Fruit fly (Drosophila melanogaster): ENCODE measurements around the gene CG34134.

The CG34134 gene

dm6 chr2L:8157166-8157565 is 33.4 kb downstream of the CG34134 start:
- TF ChIP-seq CG8301 (tag; optimal IDR thresholded peaks at IDR 0.05) (no peak), CG4496 (GFP tag; IDR thresholded peaks at IDR 0.05) (no peak), gl (tag; optimal IDR thresholded peaks at IDR 0.05) (no peak), CG12605 (GFP tag; IDR thresholded peaks at IDR 0.05) (no peak), Ets98B (GFP tag; IDR thresholded peaks at IDR 0.05) (no peak), CG10348 (GFP tag; IDR thresholded peaks at IDR 0.05) (no peak), CG34367 (tag; optimal IDR thresholded peaks at IDR 0.05) (no peak)

- TF ChIP-seq gl (tag; optimal IDR thresholded peaks at IDR 0.05), result peak; percentile 12
- TF ChIP-seq CG13204 (GFP tag; optimal IDR thresholded peaks at IDR 0.05), result no peak
- TF ChIP-seq CG14655 (GFP tag; optimal IDR thresholded peaks at IDR 0.05), result peak; percentile 65
- peak; percentile 73 for TF ChIP-seq fd96Ca (GFP tag; IDR thresholded peaks at IDR 0.05)
- TF ChIP-seq CG12605 (GFP tag; IDR thresholded peaks at IDR 0.05), result peak; percentile 68; the same call in 1 of the 2 replicates
- TF ChIP-seq CG32121 (GFP tag; IDR thresholded peaks at IDR 0.05), result peak; percentile 77
- TF ChIP-seq D1 (tag; optimal IDR thresholded peaks at IDR 0.05), result no peak
- peak; percentile 57 for TF ChIP-seq CG17806 (tag; optimal IDR thresholded peaks at IDR 0.05)
- no peak for TF ChIP-seq EcR (GFP tag; optimal IDR thresholded peaks at IDR 0.05)
- peak; percentile 81 for TF ChIP-seq CG4496 (GFP tag; IDR thresholded peaks at IDR 0.05)
- TF ChIP-seq CG34367 (tag; optimal IDR thresholded peaks at IDR 0.05), result peak; percentile 30
- peak; percentile 59 for TF ChIP-seq CG8301 (tag; optimal IDR thresholded peaks at IDR 0.05)
- peak; percentile 63 for TF ChIP-seq Pif1A (GFP tag; optimal IDR thresholded peaks at IDR 0.05)
- TF ChIP-seq Ets98B (GFP tag; IDR thresholded peaks at IDR 0.05), result peak; percentile 64; the same call in 1 of the 2 replicates
- peak; percentile 39 for TF ChIP-seq CG9948 (tag; optimal IDR thresholded peaks at IDR 0.05)
- TF ChIP-seq CG15710 (tag; optimal IDR thresholded peaks at IDR 0.05), result peak; percentile 52
- TF ChIP-seq rn (GFP tag; IDR thresholded peaks at IDR 0.05), result 0 out of 2 replicates have a peak, but pooled peaks have one; percentile 43
- peak; percentile 54 for TF ChIP-seq CG8159 (tag; optimal IDR thresholded peaks at IDR 0.05)
- peak; percentile 47 for TF ChIP-seq Snoo (tag; optimal IDR thresholded peaks at IDR 0.05)
- TF ChIP-seq Pif1B (GFP tag; optimal IDR thresholded peaks at IDR 0.05), result peak; percentile 49
- no peak for TF ChIP-seq CG10348 (GFP tag; IDR thresholded peaks at IDR 0.05)
Measured at dm6 chr2L:8156682-8157081, 33.9 kb downstream of the CG34134 start.

- TF ChIP-seq CG14655 (GFP tag; optimal IDR thresholded peaks at IDR 0.05) (peak; percentile 21), EcR (GFP tag; optimal IDR thresholded peaks at IDR 0.05) (peak; percentile 39), Pif1B (GFP tag; optimal IDR thresholded peaks at IDR 0.05) (no peak), Pif1A (GFP tag; optimal IDR thresholded peaks at IDR 0.05) (peak; percentile 18)
Measured at dm6 chr2L:8148514-8149085, 42.0 kb downstream of the CG34134 start.

dm6 chr2L:8146994-8147661 is 43.5 kb downstream of the CG34134 start, which contains the start of gene CG31606:
CG31606 (plus strand) TSS chr2L:8147611.
- TF ChIP-seq CG17806 (tag; optimal IDR thresholded peaks at IDR 0.05) (no peak), CG32121 (GFP tag; IDR thresholded peaks at IDR 0.05) (no peak), CG8301 (tag; optimal IDR thresholded peaks at IDR 0.05) (peak; percentile 26), EcR (GFP tag; optimal IDR thresholded peaks at IDR 0.05) (peak; percentile 50), fd96Ca (GFP tag; IDR thresholded peaks at IDR 0.05) (no peak), CG14655 (GFP tag; optimal IDR thresholded peaks at IDR 0.05) (peak; percentile 42), Snoo (tag; optimal IDR thresholded peaks at IDR 0.05) (no peak), gl (tag; optimal IDR thresholded peaks at IDR 0.05) (no peak)

- TF ChIP-seq CG34367 (tag; optimal IDR thresholded peaks at IDR 0.05) (no peak), D1 (tag; optimal IDR thresholded peaks at IDR 0.05) (no peak), Pif1B (GFP tag; optimal IDR thresholded peaks at IDR 0.05) (no peak), CG13204 (GFP tag; optimal IDR thresholded peaks at IDR 0.05) (no peak), CG12605 (GFP tag; IDR thresholded peaks at IDR 0.05) (no peak)
Measured at dm6 chr2L:8145067-8145808, 45.3 kb downstream of the CG34134 start, which contains the start of the genes CG42763 and CG43394. CG42763 (minus strand) TSS chr2L:8145107. CG43394 (plus strand) TSS chr2L:8145758.

dm6 chr2L:8143947-8144346 is 46.6 kb downstream of the CG34134 start, which contains the start of gene CG42762:
CG42762 (minus strand) TSS chr2L:8144047.
- TF ChIP-seq D1 (tag; optimal IDR thresholded peaks at IDR 0.05), result no peak
- no peak for TF ChIP-seq CG4496 (GFP tag; IDR thresholded peaks at IDR 0.05)
- TF ChIP-seq gl (tag; optimal IDR thresholded peaks at IDR 0.05), result no peak
- no peak for TF ChIP-seq CG10348 (GFP tag; IDR thresholded peaks at IDR 0.05)
- no peak for TF ChIP-seq Pif1A (GFP tag; optimal IDR thresholded peaks at IDR 0.05)
- no peak for TF ChIP-seq CG14655 (GFP tag; optimal IDR thresholded peaks at IDR 0.05)
- no peak for TF ChIP-seq CG8159 (tag; optimal IDR thresholded peaks at IDR 0.05)
- no peak for TF ChIP-seq EcR (GFP tag; optimal IDR thresholded peaks at IDR 0.05)
- no peak for TF ChIP-seq CG34367 (tag; optimal IDR thresholded peaks at IDR 0.05)
- TF ChIP-seq fd96Ca (GFP tag; IDR thresholded peaks at IDR 0.05), result no peak
- TF ChIP-seq CG13204 (GFP tag; optimal IDR thresholded peaks at IDR 0.05), result no peak
- no peak for TF ChIP-seq CG15710 (tag; optimal IDR thresholded peaks at IDR 0.05)

Data from whole organism, pupa.